Fruit fly (Drosophila melanogaster) whole organism, embryonic: ENCODE data around the gene CG6443.

Source experiments
- Atf-2 ChIP-seq: fragments of 200-800 bp; sonication (Bioruptor generic); optimal IDR thresholded peaks from 2 replicates; lab custom pipeline; 2016; ENCODE audit warnings: missing biosample characterization, missing genetic modification characterization
- CG11398 ChIP-seq: fragments of 200-800 bp; sonication (Bioruptor generic); optimal IDR thresholded peaks from 2 replicates; lab custom pipeline; 2016; ENCODE audit warnings: missing biosample characterization, missing genetic modification characterization
- CG11504 ChIP-seq: fragments of 200-800 bp; sonication (Bioruptor generic); optimal IDR thresholded peaks from 3 replicates; lab custom pipeline; 2019; ENCODE audit warnings: missing biosample characterization, mild to moderate bottlenecking, missing genetic modification characterization, moderate library complexity
- CG11695 ChIP-seq: fragments of 200-800 bp; sonication (Bioruptor generic); IDR thresholded peaks from 3 replicates; pipeline ENCODE4 v1.3.6; 2022; ENCODE audit warnings: missing biosample characterization, missing genetic modification characterization
- CG11723 ChIP-seq: fragments of 200-800 bp; sonication (Bioruptor generic); optimal IDR thresholded peaks from 2 replicates; lab custom pipeline; 2017; ENCODE audit warnings: missing biosample characterization, mild to moderate bottlenecking, missing genetic modification characterization
- CG12659 ChIP-seq: fragments of 200-800 bp; sonication (Bioruptor generic); optimal IDR thresholded peaks from 3 replicates; lab custom pipeline; 2017; ENCODE audit warnings: mild to moderate bottlenecking, missing biosample characterization, missing genetic modification reagents, missing genetic modification characterization
- CG14860 ChIP-seq: fragments of 200-800 bp; sonication (Bioruptor generic); IDR thresholded peaks from 3 replicates; pipeline ENCODE4 v1.3.6; 2022; ENCODE audit warnings: missing biosample characterization, missing genetic modification characterization; ENCODE audit not compliant: partially characterized antibody
- CG15514 ChIP-seq: fragments of 200-800 bp; sonication (Bioruptor generic); optimal IDR thresholded peaks from 3 replicates; lab custom pipeline; 2017; ENCODE audit warnings: missing biosample characterization, missing genetic modification characterization, mild to moderate bottlenecking, moderate library complexity, missing genetic modification reagents
- CG17361 ChIP-seq: fragments of 200-800 bp; sonication (Bioruptor generic); IDR thresholded peaks from 3 replicates; pipeline ENCODE4 v1.3.6; 2022; ENCODE audit warnings: missing biosample characterization, missing genetic modification characterization
- CG2129 ChIP-seq: fragments of 200-800 bp; sonication (Bioruptor generic); IDR thresholded peaks from 2 replicates; pipeline ENCODE4 v1.3.6; 2022; ENCODE audit warnings: missing biosample characterization, missing genetic modification characterization; ENCODE audit not compliant: partially characterized antibody
- CG32767 ChIP-seq: fragments of 200-800 bp; sonication (Bioruptor generic); IDR thresholded peaks from 2 replicates; pipeline ENCODE4 v1.3.6; 2022; ENCODE audit warnings: missing biosample characterization, missing genetic modification characterization
- CG32772 ChIP-seq: fragments of 200-800 bp; sonication (Bioruptor generic); IDR thresholded peaks from 2 replicates; pipeline ENCODE4 v1.3.6; 2022; ENCODE audit warnings: missing biosample characterization, missing genetic modification characterization
- CG3838 ChIP-seq: fragments of 200-800 bp; sonication (Bioruptor generic); optimal IDR thresholded peaks from 3 replicates; lab custom pipeline; 2016; ENCODE audit warnings: missing biosample characterization, missing genetic modification characterization
- CG6765 ChIP-seq: fragments of 200-800 bp; sonication (Bioruptor generic); optimal IDR thresholded peaks from 3 replicates; lab custom pipeline; 2017; ENCODE audit warnings: missing biosample characterization, mild to moderate bottlenecking, missing genetic modification characterization
- CG7786 ChIP-seq: fragments of 200-800 bp; sonication (Bioruptor generic); optimal IDR thresholded peaks from 2 replicates; lab custom pipeline; 2016; ENCODE audit warnings: missing biosample characterization, missing genetic modification characterization
- CG9437 ChIP-seq: fragments of 200-800 bp; sonication (Bioruptor generic); optimal IDR thresholded peaks from 2 replicates; lab custom pipeline; 2018; ENCODE audit warnings: missing biosample characterization, mild to moderate bottlenecking, missing genetic modification characterization
- CoRest ChIP-seq: fragments of 200-800 bp; sonication (Bioruptor generic); optimal IDR thresholded peaks from 3 replicates; lab custom pipeline; 2018; ENCODE audit warnings: missing biosample characterization, mild to moderate bottlenecking, missing genetic modification characterization, moderate library complexity
- D19A ChIP-seq: fragments of 200-800 bp; optimal IDR thresholded peaks from 3 replicates; lab custom pipeline; 2019; ENCODE audit warnings: missing biosample characterization, mild to moderate bottlenecking, missing genetic modification characterization, moderate library complexity
- Dad ChIP-seq: fragments of 200-800 bp; sonication (Bioruptor generic); optimal IDR thresholded peaks from 3 replicates; lab custom pipeline; 2016; ENCODE audit warnings: missing biosample characterization, missing genetic modification characterization
- Doc2 ChIP-seq: fragments of 200-800 bp; sonication (Bioruptor generic); IDR thresholded peaks from 2 replicates; pipeline ENCODE4 v1.3.6; 2022; ENCODE audit warnings: missing biosample characterization, missing genetic modification characterization
- E2f2 ChIP-seq: fragments of 200-800 bp; sonication (Bioruptor generic); IDR thresholded peaks from 2 replicates; pipeline ENCODE4 v1.3.6; 2022; ENCODE audit warnings: missing biosample characterization, missing genetic modification characterization
- Elba2 ChIP-seq: fragments of 200-800 bp; sonication (Bioruptor generic); optimal IDR thresholded peaks from 3 replicates; lab custom pipeline; 2016; ENCODE audit warnings: missing biosample characterization, missing genetic modification characterization
- GATAe ChIP-seq: fragments of 200-800 bp; sonication (Bioruptor generic); conservative IDR thresholded peaks from 2 replicates; pipeline ENCODE4 v1.3.6; 2022; ENCODE audit warnings: missing biosample characterization, missing genetic modification characterization
- HLH3B ChIP-seq: fragments of 200-800 bp; sonication (Bioruptor generic); IDR thresholded peaks from 2 replicates; pipeline ENCODE4 v1.3.6; 2022; ENCODE audit warnings: missing biosample characterization, missing genetic modification characterization
- HLHmδ ChIP-seq: fragments of 200-800 bp; sonication (Bioruptor generic); optimal IDR thresholded peaks from 2 replicates; lab custom pipeline; 2018; ENCODE audit warnings: missing biosample characterization, mild to moderate bottlenecking, missing genetic modification characterization, moderate library complexity
- Max ChIP-seq: fragments of 200-800 bp; sonication (Bioruptor generic); optimal IDR thresholded peaks from 2 replicates; lab custom pipeline; 2016; ENCODE audit warnings: missing biosample characterization, mild to moderate bottlenecking, missing genetic modification characterization
- Med ChIP-seq: fragments of 200-800 bp; sonication (Bioruptor generic); peaks from one replicate; lab custom pipeline; 2016; ENCODE audit warnings: missing biosample characterization, missing genetic modification characterization, mild to moderate bottlenecking, inconsistent platforms, moderate library complexity
- Myb ChIP-seq: fragments of 200-800 bp; sonication (Bioruptor generic); optimal IDR thresholded peaks from 2 replicates; lab custom pipeline; 2016; ENCODE audit warnings: missing biosample characterization, missing genetic modification characterization
- NfI ChIP-seq: fragments of 200-800 bp; sonication (Bioruptor generic); optimal IDR thresholded peaks from 3 replicates; lab custom pipeline; 2018; ENCODE audit warnings: missing biosample characterization, mild to moderate bottlenecking, missing genetic modification characterization, moderate library complexity
- Opbp ChIP-seq: fragments of 200-800 bp; sonication (Bioruptor generic); IDR thresholded peaks from 3 replicates; pipeline ENCODE4 v1.3.6; 2022; ENCODE audit warnings: missing biosample characterization, missing genetic modification characterization; ENCODE audit not compliant: partially characterized antibody
- PHDP ChIP-seq: fragments of 200-800 bp; sonication (Bioruptor generic); optimal IDR thresholded peaks from 3 replicates; lab custom pipeline; 2018; ENCODE audit warnings: missing biosample characterization, mild to moderate bottlenecking, missing genetic modification characterization, moderate library complexity
- Ssrp ChIP-seq: fragments of 200-800 bp; sonication (Bioruptor generic); optimal IDR thresholded peaks from 2 replicates; lab custom pipeline; 2018; ENCODE audit warnings: missing biosample characterization, mild to moderate bottlenecking, missing genetic modification characterization, moderate library complexity
- Stat92E ChIP-seq, 3 experiments: fragments of >200 bp in 2 of 3; fragments of 200-800 bp in 1 of 3; sonication (Bioruptor generic) in 1 of 3; optimal IDR thresholded peaks; 2 replicates each; lab custom pipeline; 2017 to 2019; ENCODE audit warnings: missing biosample characterization in 3 of 3, missing genetic modification characterization in 3 of 3, mild to moderate bottlenecking in 1 of 3, moderate library complexity in 1 of 3
- abd-A ChIP-seq: fragments of 200-800 bp; sonication (Bioruptor generic); optimal IDR thresholded peaks from 3 replicates; lab custom pipeline; 2019; ENCODE audit warnings: missing biosample characterization, mild to moderate bottlenecking, missing genetic modification characterization, moderate library complexity
- ap ChIP-seq: fragments of 200-800 bp; sonication (Bioruptor generic); IDR thresholded peaks from 2 replicates; pipeline ENCODE4 v1.3.6; 2022; ENCODE audit warnings: missing biosample characterization, missing genetic modification characterization
- ato ChIP-seq: fragments of 200-800 bp; sonication (Bioruptor generic); IDR thresholded peaks from 2 replicates; pipeline ENCODE4 v1.3.6; 2022; ENCODE audit warnings: missing biosample characterization, missing genetic modification characterization; ENCODE audit not compliant: partially characterized antibody
- bbx ChIP-seq: fragments of 200-800 bp; sonication (Bioruptor generic); IDR thresholded peaks from 2 replicates; pipeline ENCODE4 v1.3.6; 2022; ENCODE audit warnings: missing biosample characterization, missing genetic modification characterization; ENCODE audit not compliant: partially characterized antibody
- btn ChIP-seq: fragments of 200-800 bp; sonication (Bioruptor generic); optimal IDR thresholded peaks from 2 replicates; lab custom pipeline; 2016; ENCODE audit warnings: missing biosample characterization, missing genetic modification characterization
- croc ChIP-seq: fragments of 200-800 bp; sonication (Bioruptor generic); conservative IDR thresholded peaks from 3 replicates; pipeline ENCODE4 v1.3.6; 2022; ENCODE audit warnings: missing biosample characterization, missing genetic modification characterization
- crol ChIP-seq: fragments of 200-800 bp; sonication (Bioruptor generic); IDR thresholded peaks from 2 replicates; pipeline ENCODE4 v1.3.6; 2022; ENCODE audit warnings: missing biosample characterization, missing genetic modification characterization
- da ChIP-seq: fragments of 200-800 bp; sonication (Bioruptor generic); optimal IDR thresholded peaks from 2 replicates; lab custom pipeline; 2016; ENCODE audit warnings: missing biosample characterization, missing genetic modification characterization
- gt ChIP-seq: fragments of 200-800 bp; sonication (Bioruptor generic); IDR thresholded peaks from 2 replicates; pipeline ENCODE4 v1.3.6; 2022; ENCODE audit warnings: missing biosample characterization, missing genetic modification characterization
- lmd ChIP-seq: fragments of 200-800 bp; sonication (Bioruptor generic); IDR thresholded peaks from 2 replicates; pipeline ENCODE4 v1.3.6; 2022; ENCODE audit warnings: missing biosample characterization, missing genetic modification characterization
- mam ChIP-seq: fragments of 200-800 bp; sonication (Bioruptor generic); optimal IDR thresholded peaks from 3 replicates; lab custom pipeline; 2016; ENCODE audit warnings: missing biosample characterization, missing genetic modification characterization
- pum ChIP-seq: fragments of 200-800 bp; sonication (Bioruptor generic); optimal IDR thresholded peaks from 2 replicates; lab custom pipeline; 2016; ENCODE audit warnings: missing biosample characterization, missing genetic modification characterization
- schlank ChIP-seq: fragments of 200-800 bp; sonication (Bioruptor generic); optimal IDR thresholded peaks from 2 replicates; lab custom pipeline; 2018; ENCODE audit warnings: missing biosample characterization, mild to moderate bottlenecking, missing genetic modification characterization
- sr ChIP-seq: fragments of 200-800 bp; sonication (Bioruptor generic); IDR thresholded peaks from 3 replicates; pipeline ENCODE4 v1.3.6; 2022; ENCODE audit warnings: missing biosample characterization, missing genetic modification characterization
- zfh1 ChIP-seq: fragments of 200-800 bp; sonication (Bioruptor generic); IDR thresholded peaks from 3 replicates; pipeline ENCODE4 v1.3.6; 2022; ENCODE audit warnings: missing biosample characterization, missing genetic modification characterization

CG6443 gene

dm6 chr2L:10736993-10737756 is 8.4 kb downstream of the CG6443 start, which contains the start of the genes Vha16-5 and CG12299 (continued):
- no peak for TF ChIP-seq CG6765 (GFP tag; lab: Kevin White, UChicago)
- TF ChIP-seq Atf-2 (GFP tag; lab: Kevin White, UChicago), result peak; percentile 71
- peak; percentile 72; the same call in 1 of the 2 replicates for TF ChIP-seq Doc2
- peak; percentile 75 for TF ChIP-seq CG14860 (GFP tag; lab: Robert Waterston, UW)
- TF ChIP-seq D19A (tag; lab: Kevin White, UChicago), result no peak
- TF ChIP-seq schlank (tag; lab: Kevin White, UChicago), result no peak
- TF ChIP-seq CoRest (tag; lab: Kevin White, UChicago), result peak; percentile 74
- TF ChIP-seq CG2129 (GFP tag; lab: Robert Waterston, UW), result peak; percentile 30; the same call in 1 of the 2 replicates
- TF ChIP-seq ato (GFP tag; lab: Robert Waterston, UW), result peak; percentile 92
- TF ChIP-seq GATAe (GFP tag; lab: Robert Waterston, UW), result no peak; the same call in 1 of the 2 replicates
- TF ChIP-seq zfh1 (GFP tag; lab: Robert Waterston, UW), result peak; percentile 94
- TF ChIP-seq bbx, result peak; percentile 89
- TF ChIP-seq CG11695, result peak; percentile 29; the same call in 1 of the 3 replicates
- TF ChIP-seq Myb, result peak; percentile 81
- peak; percentile 61 for TF ChIP-seq da (GFP tag; lab: Kevin White, UChicago)
- TF ChIP-seq croc, result peak; percentile 70; the same call in 2 of the 3 replicates
- no peak for TF ChIP-seq HLHmδ (GFP tag; lab: Kevin White, UChicago)
- TF ChIP-seq CG11398 (GFP tag; lab: Kevin White, UChicago), result peak; percentile 79
- TF ChIP-seq btn, result peak; percentile 53
- TF ChIP-seq pum (GFP tag; lab: Kevin White, UChicago), result peak; percentile 78
- TF ChIP-seq CG32772, result peak; percentile 88
- TF ChIP-seq lmd (GFP tag; lab: Robert Waterston, UW), result peak; percentile 92
- peak; percentile 57 for TF ChIP-seq CG3838
- TF ChIP-seq Stat92E (GFP tag; optimal IDR thresholded peaks at IDR 0.05; lab: Kevin White, UChicago), result no peak
- peak; percentile 86 for TF ChIP-seq CG7786 (GFP tag; lab: Kevin White, UChicago)
- peak; percentile 55 for TF ChIP-seq Elba2
- TF ChIP-seq CG9437 (GFP tag; lab: Kevin White, UChicago), result peak; percentile 47
- peak; percentile 72 for TF ChIP-seq CG12659 (GFP tag; lab: Kevin White, UChicago)
- TF ChIP-seq gt (GFP tag; lab: Robert Waterston, UW), result peak; percentile 69
- peak; percentile 99 for TF ChIP-seq Med (GFP tag; lab: Kevin White, UChicago)
- TF ChIP-seq crol, result 0 out of 2 replicates have a peak, but pooled peaks have one; percentile 12
- peak; percentile 77 for TF ChIP-seq ap
- TF ChIP-seq Dad (GFP tag; lab: Kevin White, UChicago), result peak; percentile 94
- no peak for TF ChIP-seq CG11504 (tag; lab: Kevin White, UChicago)
- peak; percentile 94 for TF ChIP-seq E2f2 (GFP tag; lab: Robert Waterston, UW)
- peak; percentile 81 for TF ChIP-seq NfI (GFP tag; lab: Kevin White, UChicago)
- peak; percentile 74 for TF ChIP-seq mam (GFP tag; lab: Kevin White, UChicago)
- peak; percentile 83 for TF ChIP-seq PHDP (tag; lab: Kevin White, UChicago)
- TF ChIP-seq sr, result peak; percentile 89
- peak; percentile 55; the same call in 1 of the 3 replicates for TF ChIP-seq CG17361 (GFP tag; lab: Robert Waterston, UW)
- peak; percentile 94 for TF ChIP-seq Opbp (GFP tag; lab: Robert Waterston, UW)
- no peak for TF ChIP-seq abd-A
- peak; percentile 74 for TF ChIP-seq Max (GFP tag; lab: Kevin White, UChicago)
- peak; percentile 65 for TF ChIP-seq CG11723
- TF ChIP-seq CG15514 (GFP tag; lab: Kevin White, UChicago), result peak; percentile 83
- TF ChIP-seq CG32767 (GFP tag; lab: Robert Waterston, UW), result peak; percentile 67
- TF ChIP-seq Ssrp (tag; lab: Kevin White, UChicago), result peak; percentile 80
- peak; percentile 93 for TF ChIP-seq HLH3B (GFP tag; lab: Robert Waterston, UW)
